Worm (Caenorhabditis elegans) whole organism, L1 larva: Measurements from ENCODE around the gene D1046.16.

Experiments used
- C04F5.9 ChIP-seq: sonication (generic microtip); optimal IDR thresholded peaks from 2 replicates; lab custom pipeline; 2016; ENCODE audit warnings: missing genetic modification characterization, missing compliant biosample characterization
- C16A3.4 ChIP-seq: fragments of 150-350 bp; optimal IDR thresholded peaks from 2 replicates; lab custom pipeline; 2014; ENCODE audit warnings: missing biosample characterization, missing genetic modification characterization
- C34B4.2 ChIP-seq: sonication (generic microtip); optimal IDR thresholded peaks from 2 replicates; lab custom pipeline; 2017; ENCODE audit warnings: mild to moderate bottlenecking, missing genetic modification characterization, missing compliant biosample characterization
- Y116A8C.19 ChIP-seq: sonication (generic microtip); optimal IDR thresholded peaks from 2 replicates; lab custom pipeline; 2016; ENCODE audit warnings: missing compliant biosample characterization, missing genetic modification characterization, borderline replicate concordance
- blmp-1 ChIP-seq: fragments of 150-350 bp; optimal IDR thresholded peaks from 2 replicates; lab custom pipeline; 2014; ENCODE audit warnings: missing biosample characterization, missing genetic modification characterization
- ceh-8 ChIP-seq: fragments of 200-800 bp; sonication (Bioruptor generic); optimal IDR thresholded peaks from 2 replicates; lab custom pipeline; 2018; ENCODE audit warnings: mild to moderate bottlenecking, missing genetic modification characterization, moderate library complexity, missing compliant biosample characterization
- dpl-1 ChIP-seq, 3 experiments: fragments of 150-350 bp in 2 of 3; sonication (generic microtip) in 1 of 3; optimal IDR thresholded peaks; 2 replicates each; lab custom pipeline; 2014 to 2017; ENCODE audit warnings: missing biosample characterization in 3 of 3, missing genetic modification characterization in 3 of 3, missing genetic modification reagents in 3 of 3
- dsc-1 ChIP-seq: sonication (generic microtip); optimal IDR thresholded peaks from 2 replicates; lab custom pipeline; 2016; ENCODE audit warnings: mild to moderate bottlenecking, missing genetic modification characterization, missing compliant biosample characterization
- efl-1 ChIP-seq, 4 experiments: fragments of 150-350 bp; optimal IDR thresholded peaks in 3 of 4; peaks in 1 of 4; 1 replicate in 1 of 4; 2 replicates in 3 of 4; lab custom pipeline; 2014; ENCODE audit warnings: missing biosample characterization in 2 of 4, missing genetic modification characterization in 2 of 4, missing genetic modification reagents in 2 of 4
- egl-27 ChIP-seq, 2 experiments: fragments of 150-350 bp in 1 of 2; sonication (generic microtip); optimal IDR thresholded peaks; 3 replicates each; lab custom pipeline; 2017 to 2018; ENCODE audit warnings: missing biosample characterization in 2 of 2, missing genetic modification characterization in 2 of 2, missing genetic modification reagents in 2 of 2
- elt-2 ChIP-seq: sonication (generic microtip); optimal IDR thresholded peaks from 2 replicates; lab custom pipeline; 2016; ENCODE audit warnings: missing genetic modification characterization, mild to moderate bottlenecking, inconsistent platforms, missing compliant biosample characterization, missing genetic modification reagents
- grh-1 ChIP-seq: fragments of 200-800 bp; sonication (Bioruptor generic); IDR thresholded peaks from 2 replicates; pipeline ENCODE4 v1.3.6; 2022; ENCODE audit warnings: missing genetic modification reagents, missing genetic modification characterization, missing compliant biosample characterization
- hlh-17 ChIP-seq: fragments of 200-800 bp; sonication (Bioruptor generic); optimal IDR thresholded peaks from 2 replicates; lab custom pipeline; 2018; ENCODE audit warnings: missing genetic modification characterization, mild to moderate bottlenecking, missing compliant biosample characterization, moderate library complexity, borderline replicate concordance
- hlh-4 ChIP-seq: sonication (generic microtip); optimal IDR thresholded peaks from 2 replicates; lab custom pipeline; 2016; ENCODE audit warnings: mild to moderate bottlenecking, missing genetic modification characterization, missing compliant biosample characterization
- irx-1 ChIP-seq: sonication (generic microtip); optimal IDR thresholded peaks from 2 replicates; lab custom pipeline; 2016; ENCODE audit warnings: missing genetic modification characterization, missing compliant biosample characterization
- lin-13 ChIP-seq: fragments of 150-350 bp; optimal IDR thresholded peaks from 2 replicates; lab custom pipeline; 2014; ENCODE audit warnings: missing biosample characterization, missing genetic modification reagents, missing genetic modification characterization
- lin-14 ChIP-seq: fragments of 200-800 bp; sonication (Bioruptor generic); optimal IDR thresholded peaks from 2 replicates; lab custom pipeline; 2018; ENCODE audit warnings: mild to moderate bottlenecking, missing genetic modification characterization, moderate library complexity, missing compliant biosample characterization
- lin-15B ChIP-seq: fragments of 150-350 bp; sonication (generic microtip); optimal IDR thresholded peaks from 3 replicates; lab custom pipeline; 2014; ENCODE audit warnings: missing biosample characterization, missing genetic modification characterization
- lin-35 ChIP-seq, 2 experiments: fragments of 150-350 bp; optimal IDR thresholded peaks; 2 replicates each; lab custom pipeline; 2014; ENCODE audit warnings: missing biosample characterization in 2 of 2, missing genetic modification characterization in 2 of 2, missing genetic modification reagents in 2 of 2
- lir-3 ChIP-seq: sonication (generic microtip); optimal IDR thresholded peaks from 2 replicates; lab custom pipeline; 2016; ENCODE audit warnings: mild to moderate bottlenecking, missing genetic modification characterization, moderate library complexity, missing compliant biosample characterization; ENCODE audit not compliant: poor library complexity
- lsy-2 ChIP-seq, 2 experiments: fragments of 150-350 bp; optimal IDR thresholded peaks; 2 replicates each; lab custom pipeline; 2014; ENCODE audit warnings: missing biosample characterization in 2 of 2, missing genetic modification characterization in 2 of 2
- mab-9 ChIP-seq: fragments of 200-800 bp; sonication (Bioruptor generic); IDR thresholded peaks from 2 replicates; pipeline ENCODE4 v1.3.6; 2022; ENCODE audit warnings: missing genetic modification reagents, missing genetic modification characterization, missing compliant biosample characterization
- mep-1 ChIP-seq: fragments of 150-350 bp; optimal IDR thresholded peaks from 2 replicates; lab custom pipeline; 2014; ENCODE audit warnings: missing biosample characterization, missing genetic modification characterization
- nhr-12 ChIP-seq: sonication (generic microtip); optimal IDR thresholded peaks from 2 replicates; lab custom pipeline; 2017; ENCODE audit warnings: missing biosample characterization, missing genetic modification characterization
- nhr-237 ChIP-seq: fragments of 150-350 bp; optimal IDR thresholded peaks from 2 replicates; lab custom pipeline; 2014; ENCODE audit warnings: missing biosample characterization, missing genetic modification characterization
- nhr-28 ChIP-seq: fragments of 150-350 bp; optimal IDR thresholded peaks from 2 replicates; lab custom pipeline; 2014; ENCODE audit warnings: missing biosample characterization, missing genetic modification characterization
- nhr-47 ChIP-seq: sonication (generic microtip); optimal IDR thresholded peaks from 2 replicates; lab custom pipeline; 2016; ENCODE audit warnings: mild to moderate bottlenecking, missing genetic modification characterization, moderate library complexity, missing compliant biosample characterization
- nhr-71 ChIP-seq: sonication (generic microtip); optimal IDR thresholded peaks from 2 replicates; lab custom pipeline; 2016; ENCODE audit warnings: mild to moderate bottlenecking, missing genetic modification characterization, moderate library complexity, missing compliant biosample characterization
- nhr-76 ChIP-seq: sonication (generic microtip); optimal IDR thresholded peaks from 2 replicates; lab custom pipeline; 2017; ENCODE audit warnings: missing biosample characterization, missing genetic modification characterization
- nhr-84 ChIP-seq: sonication (generic microtip); optimal IDR thresholded peaks from 2 replicates; lab custom pipeline; 2017; ENCODE audit warnings: missing biosample characterization, missing genetic modification characterization
- skn-1 ChIP-seq: fragments of 150-350 bp; optimal IDR thresholded peaks from 2 replicates; lab custom pipeline; 2014; ENCODE audit warnings: missing biosample characterization, missing genetic modification characterization
- snpc-4 ChIP-seq: fragments of 150-350 bp; optimal IDR thresholded peaks from 2 replicates; lab custom pipeline; 2014; ENCODE audit warnings: missing biosample characterization, missing genetic modification characterization
- snu-23 ChIP-seq: sonication (generic microtip); optimal IDR thresholded peaks from 2 replicates; lab custom pipeline; 2016; ENCODE audit warnings: missing genetic modification characterization, missing compliant biosample characterization
- swsn-7 ChIP-seq: sonication (generic microtip); optimal IDR thresholded peaks from 2 replicates; lab custom pipeline; 2016; ENCODE audit warnings: missing genetic modification characterization, missing compliant biosample characterization
- tbx-2 ChIP-seq: sonication (generic microtip); optimal IDR thresholded peaks from 2 replicates; lab custom pipeline; 2016; ENCODE audit warnings: missing genetic modification characterization, missing compliant biosample characterization
- unc-130 ChIP-seq: fragments of 150-350 bp; optimal IDR thresholded peaks from 2 replicates; lab custom pipeline; 2017; ENCODE audit warnings: missing biosample characterization, missing genetic modification characterization, inconsistent platforms
- unc-30 ChIP-seq: sonication (generic microtip); optimal IDR thresholded peaks from 2 replicates; lab custom pipeline; 2017; ENCODE audit warnings: missing biosample characterization, missing genetic modification characterization
- unc-86 ChIP-seq: sonication (generic microtip); optimal IDR thresholded peaks from 2 replicates; lab custom pipeline; 2016; ENCODE audit warnings: missing genetic modification characterization, missing compliant biosample characterization
- xbp-1 ChIP-seq: sonication (generic microtip); optimal IDR thresholded peaks from 2 replicates; lab custom pipeline; 2016; ENCODE audit warnings: missing genetic modification characterization, missing compliant biosample characterization
- ztf-11 ChIP-seq, 2 experiments: sonication (generic microtip); optimal IDR thresholded peaks; 2 replicates each; lab custom pipeline; 2016 to 2017; ENCODE audit warnings: missing genetic modification characterization in 2 of 2, missing biosample characterization in 1 of 2, missing compliant biosample characterization in 1 of 2

The D1046.16 gene

ce11 chrIV:8923381-8923780 lies 1.4 kb downstream of the D1046.16 start:
- TF ChIP-seq unc-86 (tag; lab: Kevin White, UChicago): no peak
- TF ChIP-seq lsy-2 (tag; optimal IDR thresholded peaks at IDR 0.05; lab: Kevin White, UChicago): no peak
- no peak for TF ChIP-seq unc-130 (tag; lab: Kevin White, UChicago)
- TF ChIP-seq mab-9 (GFP tag; lab: Robert Waterston, UW): no peak
- TF ChIP-seq nhr-12 (tag; lab: Kevin White, UChicago): no peak
- TF ChIP-seq nhr-47 (tag; lab: Kevin White, UChicago): no peak
- TF ChIP-seq lin-14 (GFP tag; lab: Kevin White, UChicago): no peak
- TF ChIP-seq irx-1 (tag; lab: Kevin White, UChicago): no peak
- TF ChIP-seq elt-2 (tag; lab: Kevin White, UChicago): no peak
- no peak for TF ChIP-seq nhr-237 (tag; lab: Kevin White, UChicago)
- TF ChIP-seq Y116A8C.19 (tag; lab: Kevin White, UChicago): no peak
- no peak for TF ChIP-seq grh-1 (GFP tag; lab: Robert Waterston, UW)
- no peak for TF ChIP-seq ztf-11 (tag; optimal IDR thresholded peaks at IDR 0.05; lab: Kevin White, UChicago)
- no peak for TF ChIP-seq nhr-76
- TF ChIP-seq egl-27 (tag; optimal IDR thresholded peaks at IDR 0.05; lab: Kevin White, UChicago): no peak
- no peak for TF ChIP-seq hlh-17 (GFP tag; lab: Kevin White, UChicago)
- no peak for TF ChIP-seq nhr-28 (tag; lab: Kevin White, UChicago)
- no peak for TF ChIP-seq snpc-4 (tag; lab: Kevin White, UChicago)
- no peak for TF ChIP-seq snu-23 (GFP tag; lab: Kevin White, UChicago)

- no peak for TF ChIP-seq hlh-4
- no peak for TF ChIP-seq lir-3 (tag; lab: Kevin White, UChicago)
- no peak for TF ChIP-seq blmp-1 (tag; lab: Kevin White, UChicago)
- TF ChIP-seq dsc-1 (tag; lab: Kevin White, UChicago): peak; percentile 67
- no peak for TF ChIP-seq lin-13 (GFP tag; lab: Kevin White, UChicago)
Observed at ce11 chrIV:8924126-8924525, 2.2 kb downstream of the D1046.16 start.

ce11 chrIV:8925990-8926389 lies 4.0 kb downstream of the D1046.16 start, which contains the start of the genes D1046.2 and cfim-2:
Gene D1046.2 (minus strand): TSS chrIV:8926067.
Gene cfim-2 (plus strand): TSS chrIV:8926324.
- TF ChIP-seq mep-1 (peak; percentile 41), lin-15B (tag; lab: Kevin White, UChicago) (peak; percentile 12), lin-35 (GFP tag; optimal IDR thresholded peaks at IDR 0.05; lab: Kevin White, UChicago) (peak in 1 of 2 experiments; percentile 48), C04F5.9 (tag; lab: Kevin White, UChicago) (no peak), C34B4.2 (tag; lab: Kevin White, UChicago) (no peak), lin-13 (GFP tag; lab: Kevin White, UChicago) (no peak), efl-1 (optimal IDR thresholded peaks at IDR 0.05; lab: Kevin White, UChicago) (peak; percentile 4 to 33), efl-1 (GFP tag; optimal IDR thresholded peaks at IDR 0.05 in 1 of 2; lab: Kevin White, UChicago) (peak; percentile 14 to 86), snu-23 (GFP tag; lab: Kevin White, UChicago) (peak; percentile 37), C16A3.4 (tag; lab: Kevin White, UChicago) (peak; percentile 28), xbp-1 (tag; lab: Kevin White, UChicago) (peak; percentile 1), lin-14 (GFP tag; lab: Kevin White, UChicago) (peak; percentile 4), skn-1 (tag; lab: Kevin White, UChicago) (peak; percentile 3), lsy-2 (tag; optimal IDR thresholded peaks at IDR 0.05; lab: Kevin White, UChicago) (peak in 1 of 2 experiments; percentile 64), nhr-84 (tag; lab: Kevin White, UChicago) (no peak), nhr-71 (tag; lab: Kevin White, UChicago) (peak; percentile 39), nhr-47 (tag; lab: Kevin White, UChicago) (peak; percentile 30), unc-30 (tag; lab: Kevin White, UChicago) (no peak), dpl-1 (GFP tag; optimal IDR thresholded peaks at IDR 0.05; lab: Kevin White, UChicago) (peak; percentile 5 to 33 (median 27)), unc-130 (tag; lab: Kevin White, UChicago) (peak; percentile 47), tbx-2 (tag; lab: Kevin White, UChicago) (no peak), blmp-1 (tag; lab: Kevin White, UChicago) (peak; percentile 46), swsn-7 (peak; percentile 30), ceh-8 (GFP tag; lab: Kevin White, UChicago) (no peak)
